Fruit fly (Drosophila melanogaster) whole organism, pupa: Measurements from ENCODE around the gene E2f1.

ENCODE experiments used
- CG10348 ChIP-seq: fragments of 200-800 bp; sonication (Bioruptor generic); IDR thresholded peaks from 2 replicates; pipeline ENCODE4 v1.3.6; 2022; ENCODE audit warnings: missing biosample characterization, missing genetic modification characterization
- CG12605 ChIP-seq: fragments of 200-800 bp; sonication (Bioruptor generic); IDR thresholded peaks from 2 replicates; pipeline ENCODE4 v1.3.6; 2022; ENCODE audit warnings: missing biosample characterization, missing genetic modification characterization
- CG13204 ChIP-seq: fragments of 200-800 bp; sonication (Bioruptor generic); optimal IDR thresholded peaks from 2 replicates; lab custom pipeline; 2018; ENCODE audit warnings: missing biosample characterization, mild to moderate bottlenecking, missing genetic modification characterization, moderate library complexity
- CG14655 ChIP-seq: fragments of 200-800 bp; sonication (Bioruptor generic); optimal IDR thresholded peaks from 3 replicates; lab custom pipeline; 2017; ENCODE audit warnings: mild to moderate bottlenecking, missing biosample characterization, missing genetic modification reagents, missing genetic modification characterization
- CG15710 ChIP-seq: fragments of 200-800 bp; sonication (Bioruptor generic); optimal IDR thresholded peaks from 2 replicates; lab custom pipeline; 2018; ENCODE audit warnings: missing biosample characterization, mild to moderate bottlenecking, missing genetic modification characterization, moderate library complexity
- CG17806 ChIP-seq: fragments of 200-800 bp; sonication (Bioruptor generic); optimal IDR thresholded peaks from 2 replicates; lab custom pipeline; 2018; ENCODE audit warnings: missing biosample characterization, mild to moderate bottlenecking, missing genetic modification characterization, moderate library complexity
- CG32121 ChIP-seq: fragments of 200-800 bp; sonication (Bioruptor generic); IDR thresholded peaks from 2 replicates; pipeline ENCODE4 v1.3.6; 2022; ENCODE audit warnings: missing biosample characterization, missing genetic modification characterization
- CG34367 ChIP-seq: fragments of 200-800 bp; sonication (Bioruptor generic); optimal IDR thresholded peaks from 2 replicates; lab custom pipeline; 2018; ENCODE audit warnings: missing biosample characterization, mild to moderate bottlenecking, missing genetic modification characterization
- CG4496 ChIP-seq: fragments of 200-800 bp; sonication (Bioruptor generic); IDR thresholded peaks from 3 replicates; pipeline ENCODE4 v1.3.6; 2022; ENCODE audit warnings: missing biosample characterization, missing genetic modification characterization
- CG8159 ChIP-seq: fragments of 200-800 bp; sonication (Bioruptor generic); optimal IDR thresholded peaks from 3 replicates; lab custom pipeline; 2018; ENCODE audit warnings: missing biosample characterization, mild to moderate bottlenecking, missing genetic modification characterization, moderate library complexity
- CG8301 ChIP-seq: fragments of 200-800 bp; sonication (Bioruptor generic); optimal IDR thresholded peaks from 2 replicates; lab custom pipeline; 2018; ENCODE audit warnings: missing biosample characterization, mild to moderate bottlenecking, missing genetic modification characterization
- CG9948 ChIP-seq: fragments of 200-800 bp; sonication (Bioruptor generic); optimal IDR thresholded peaks from 2 replicates; lab custom pipeline; 2018; ENCODE audit warnings: missing biosample characterization, mild to moderate bottlenecking, missing genetic modification characterization, moderate library complexity
- D1 ChIP-seq: fragments of 200-800 bp; sonication (Bioruptor generic); optimal IDR thresholded peaks from 2 replicates; lab custom pipeline; 2018; ENCODE audit warnings: missing biosample characterization, mild to moderate bottlenecking, missing genetic modification characterization, moderate library complexity
- EcR ChIP-seq: fragments of 200-800 bp; sonication (Bioruptor generic); optimal IDR thresholded peaks from 3 replicates; lab custom pipeline; 2019; ENCODE audit warnings: missing biosample characterization, missing genetic modification characterization, mild to moderate bottlenecking, moderate library complexity, missing genetic modification reagents
- Ets98B ChIP-seq: fragments of 200-800 bp; sonication (Bioruptor generic); IDR thresholded peaks from 2 replicates; pipeline ENCODE4 v1.3.6; 2022; ENCODE audit warnings: missing biosample characterization, missing genetic modification characterization
- Pif1A ChIP-seq: fragments of 200-800 bp; sonication (Bioruptor generic); optimal IDR thresholded peaks from 3 replicates; lab custom pipeline; 2016; ENCODE audit warnings: missing biosample characterization, missing genetic modification characterization
- Pif1B ChIP-seq: fragments of 200-800 bp; sonication (Bioruptor generic); optimal IDR thresholded peaks from 3 replicates; lab custom pipeline; 2016; ENCODE audit warnings: missing biosample characterization, missing genetic modification characterization
- Snoo ChIP-seq: fragments of 200-800 bp; sonication (Bioruptor generic); optimal IDR thresholded peaks from 3 replicates; lab custom pipeline; 2017; ENCODE audit warnings: missing biosample characterization, mild to moderate bottlenecking, missing genetic modification characterization, inconsistent platforms
- fd96Ca ChIP-seq: fragments of 200-800 bp; sonication (Bioruptor generic); IDR thresholded peaks from 3 replicates; pipeline ENCODE4 v1.3.6; 2022; ENCODE audit warnings: missing biosample characterization, missing genetic modification characterization
- gl ChIP-seq: fragments of 200-800 bp; sonication (Bioruptor generic); optimal IDR thresholded peaks from 2 replicates; lab custom pipeline; 2018; ENCODE audit warnings: missing biosample characterization, mild to moderate bottlenecking, missing genetic modification characterization
- rn ChIP-seq: fragments of 200-800 bp; sonication (Bioruptor generic); IDR thresholded peaks from 2 replicates; pipeline ENCODE4 v1.3.6; 2022; ENCODE audit warnings: missing biosample characterization, missing genetic modification characterization

Gene E2f1

DNA sequence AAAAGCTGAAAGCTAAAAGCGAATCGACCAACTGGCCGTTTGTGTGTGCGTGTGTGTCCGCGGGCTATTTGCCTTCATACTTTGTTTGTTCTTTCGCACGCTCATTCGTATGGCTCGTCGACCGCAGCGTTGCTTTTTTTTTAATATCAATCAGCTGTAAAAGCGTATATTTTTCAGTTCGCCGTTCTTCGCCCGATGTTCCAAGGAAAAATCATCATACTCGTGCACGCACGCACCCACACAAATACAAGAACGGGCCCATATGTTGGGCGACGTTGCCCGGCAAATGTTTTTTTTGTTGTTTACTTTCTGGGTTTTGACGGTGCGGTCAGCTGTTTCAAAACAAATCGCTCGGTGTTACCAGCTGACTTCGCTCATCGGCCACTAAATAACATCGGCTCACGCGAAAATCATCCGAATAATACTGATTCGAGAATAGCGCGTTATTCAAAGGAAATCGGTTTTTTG, at the start of gene E2f1:
E2f1 (minus strand) TSS at position 213 of the 468 bp plus-strand sequence.
- TF ChIP-seq Ets98B (GFP tag; lab: Robert Waterston, UW) (no peak), Pif1B (GFP tag; lab: Kevin White, UChicago) (no peak), CG15710 (no peak), CG4496 (GFP tag; lab: Robert Waterston, UW) (peak; percentile 10; the same call in 1 of the 3 replicates), CG13204 (GFP tag; lab: Kevin White, UChicago) (peak; percentile 3), CG32121 (0 out of 2 replicates have a peak, but pooled peaks have one; percentile 10), CG14655 (no peak), CG12605 (peak; percentile 7; the same call in 1 of the 2 replicates), EcR (peak; percentile 23), rn (GFP tag; lab: Robert Waterston, UW) (no peak), D1 (tag; lab: Kevin White, UChicago) (no peak), Snoo (no peak)

DNA sequence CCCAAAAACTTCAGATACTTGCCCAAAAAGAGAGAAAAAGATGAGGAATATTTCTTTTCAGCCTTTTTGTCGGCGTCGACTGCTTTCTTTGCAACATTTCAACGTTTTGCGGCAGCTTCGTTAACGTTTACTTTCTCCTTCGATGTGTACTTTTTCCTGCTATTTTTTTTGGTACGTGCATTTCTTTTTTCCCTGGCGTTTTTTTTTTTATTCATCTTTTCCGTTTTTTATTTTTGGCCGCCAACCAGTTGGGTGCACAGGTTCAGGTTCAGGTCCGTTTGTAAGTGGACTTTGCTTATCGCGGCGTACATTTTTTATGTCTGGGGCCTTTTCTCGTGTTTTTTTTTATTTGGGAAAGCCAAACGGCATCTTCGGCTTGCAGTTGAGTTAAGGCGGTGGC, 43.8 kb upstream of the E2f1 start:
- no peak for TF ChIP-seq gl (tag; lab: Kevin White, UChicago)
- peak; percentile 14 for TF ChIP-seq CG14655
- TF ChIP-seq Snoo: peak; percentile 67
- no peak for TF ChIP-seq EcR
- TF ChIP-seq Ets98B (GFP tag; lab: Robert Waterston, UW): peak; percentile 58
- no peak for TF ChIP-seq fd96Ca (GFP tag; lab: Robert Waterston, UW)
- no peak for TF ChIP-seq CG9948 (tag; lab: Kevin White, UChicago)
- no peak for TF ChIP-seq CG13204 (GFP tag; lab: Kevin White, UChicago)
- TF ChIP-seq Pif1B (GFP tag; lab: Kevin White, UChicago): peak; percentile 49
- TF ChIP-seq CG34367 (tag; lab: Kevin White, UChicago): no peak
- TF ChIP-seq Pif1A (GFP tag; lab: Kevin White, UChicago): peak; percentile 64
- TF ChIP-seq CG8301: no peak
- TF ChIP-seq CG8159: no peak
- peak; percentile 60; the same call in 1 of the 2 replicates for TF ChIP-seq CG12605
- no peak for TF ChIP-seq CG10348 (GFP tag; lab: Robert Waterston, UW)
- TF ChIP-seq D1 (tag; lab: Kevin White, UChicago): no peak
- TF ChIP-seq rn (GFP tag; lab: Robert Waterston, UW): no peak
- no peak for TF ChIP-seq CG17806 (tag; lab: Kevin White, UChicago)
- TF ChIP-seq CG15710: no peak
- 0 out of 2 replicates have a peak, but pooled peaks have one; percentile 17 for TF ChIP-seq CG32121
- TF ChIP-seq CG4496 (GFP tag; lab: Robert Waterston, UW): peak; percentile 65; the same call in 1 of the 3 replicates
- TF ChIP-seq, all 21 proteins: peak for 8

DNA sequence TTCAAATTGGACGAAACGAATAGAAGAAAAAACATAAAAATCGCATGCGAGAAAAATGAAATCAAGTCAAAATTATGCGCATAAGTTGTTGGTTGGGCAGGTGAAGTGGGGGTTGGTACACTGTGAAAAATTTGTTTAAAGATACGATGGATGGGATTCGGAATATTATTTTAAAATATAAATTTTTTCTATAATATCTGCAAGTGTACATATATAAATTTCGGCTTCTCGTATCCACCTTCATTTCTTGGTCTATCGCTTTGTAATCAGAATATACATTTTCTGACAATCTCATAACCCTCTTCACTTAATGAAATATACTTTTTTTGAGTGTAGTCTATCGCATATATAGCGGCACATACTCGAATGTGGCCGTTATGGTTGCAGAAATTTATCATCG, 42.7 kb upstream of the E2f1 start:
- TF ChIP-seq Snoo (peak; percentile 14), Pif1A (GFP tag; lab: Kevin White, UChicago) (peak; percentile 46), D1 (tag; lab: Kevin White, UChicago) (no peak), Pif1B (GFP tag; lab: Kevin White, UChicago) (peak; percentile 22), CG14655 (peak; percentile 59), CG10348 (GFP tag; lab: Robert Waterston, UW) (0 out of 2 replicates have a peak, but pooled peaks have one; percentile 11), CG32121 (peak; percentile 77), CG8301 (peak; percentile 65), Ets98B (GFP tag; lab: Robert Waterston, UW) (peak; percentile 76), CG34367 (tag; lab: Kevin White, UChicago) (no peak), rn (GFP tag; lab: Robert Waterston, UW) (peak; percentile 45; the same call in 1 of the 2 replicates), CG4496 (GFP tag; lab: Robert Waterston, UW) (peak; percentile 69; the same call in 2 of the 3 replicates), CG9948 (tag; lab: Kevin White, UChicago) (no peak)

DNA sequence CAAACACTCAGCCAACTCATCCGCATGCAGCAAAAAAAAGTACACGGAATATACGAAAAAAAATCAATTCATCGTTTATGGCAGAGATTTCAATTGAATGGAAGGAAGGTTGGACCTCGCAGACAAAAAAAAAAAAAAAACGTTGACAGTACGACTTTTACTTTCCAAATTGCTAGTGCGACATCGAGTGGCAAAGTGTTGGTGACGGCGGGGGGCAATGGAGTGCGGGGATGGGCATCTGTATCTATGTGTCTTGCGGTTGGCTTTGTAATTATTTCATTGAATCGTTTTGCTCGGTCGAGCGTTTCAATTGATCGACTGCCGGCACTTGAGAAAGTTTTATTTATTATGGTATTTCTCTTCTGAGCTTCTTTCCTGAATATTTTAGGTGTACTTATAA, 40.9 kb upstream of the E2f1 start:
- TF ChIP-seq CG4496 (GFP tag; lab: Robert Waterston, UW) (no peak), gl (tag; lab: Kevin White, UChicago) (no peak), Snoo (no peak), CG8301 (no peak), CG10348 (GFP tag; lab: Robert Waterston, UW) (no peak)

DNA sequence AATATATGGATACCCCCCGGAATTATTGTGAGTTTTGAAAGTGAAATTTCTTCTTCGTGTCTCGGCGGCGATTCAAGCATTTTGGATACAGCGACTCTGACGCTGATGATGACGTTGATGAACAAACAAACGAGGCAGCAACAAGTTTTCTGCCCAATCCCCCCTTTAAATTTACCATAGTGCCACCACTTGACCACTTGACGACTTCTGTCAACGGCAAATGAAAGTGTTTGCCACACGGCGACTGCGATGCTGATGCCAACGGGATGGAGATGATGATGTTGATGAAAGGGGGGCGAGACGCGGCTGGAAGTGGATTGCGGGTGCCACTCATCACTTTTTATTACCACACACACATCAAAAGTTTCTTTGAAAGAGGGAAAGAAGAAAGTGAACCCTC, 39.8 kb upstream of the E2f1 start:
- TF ChIP-seq CG4496 (GFP tag; lab: Robert Waterston, UW) (no peak), rn (GFP tag; lab: Robert Waterston, UW) (no peak), Ets98B (GFP tag; lab: Robert Waterston, UW) (no peak), Pif1A (GFP tag; lab: Kevin White, UChicago) (no peak), EcR (no peak), CG14655 (no peak), CG8159 (no peak), CG13204 (GFP tag; lab: Kevin White, UChicago) (no peak), D1 (tag; lab: Kevin White, UChicago) (no peak), fd96Ca (GFP tag; lab: Robert Waterston, UW) (no peak), CG34367 (tag; lab: Kevin White, UChicago) (no peak), CG17806 (tag; lab: Kevin White, UChicago) (no peak), CG15710 (no peak), CG8301 (no peak), Snoo (no peak), CG12605 (no peak), gl (tag; lab: Kevin White, UChicago) (no peak), CG32121 (no peak), Pif1B (GFP tag; lab: Kevin White, UChicago) (no peak), CG10348 (GFP tag; lab: Robert Waterston, UW) (no peak)

DNA sequence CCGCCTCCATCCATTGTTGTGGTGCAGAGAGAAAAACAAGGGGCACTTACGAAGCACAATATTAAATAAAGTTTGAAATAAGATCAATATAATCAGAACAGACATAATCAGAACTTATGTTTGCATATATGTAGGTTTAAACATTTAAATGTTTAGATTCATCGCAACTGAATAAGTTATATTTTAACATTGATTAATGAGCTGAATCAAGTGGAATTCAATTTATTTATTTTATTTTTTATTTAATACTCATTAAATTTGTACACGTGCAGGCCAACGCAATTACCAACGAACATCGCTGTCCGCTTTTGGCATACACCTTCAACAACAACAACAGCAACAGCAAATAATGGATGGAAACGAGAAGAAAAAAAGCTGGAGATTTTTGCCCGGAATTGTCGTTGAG, 38.2 kb upstream of the E2f1 start:
- TF ChIP-seq CG8159 (peak; percentile 93), CG9948 (tag; lab: Kevin White, UChicago) (peak; percentile 89), Pif1B (GFP tag; lab: Kevin White, UChicago) (peak; percentile 80), CG34367 (tag; lab: Kevin White, UChicago) (peak; percentile 83), CG15710 (peak; percentile 93), Pif1A (GFP tag; lab: Kevin White, UChicago) (peak; percentile 76), CG17806 (tag; lab: Kevin White, UChicago) (peak; percentile 88), Snoo (peak; percentile 65), CG8301 (peak; percentile 80), D1 (tag; lab: Kevin White, UChicago) (peak; percentile 88), EcR (peak; percentile 45), rn (GFP tag; lab: Robert Waterston, UW) (peak; percentile 44), gl (tag; lab: Kevin White, UChicago) (peak; percentile 59), CG14655 (peak; percentile 86), CG4496 (GFP tag; lab: Robert Waterston, UW) (peak; percentile 77), CG13204 (GFP tag; lab: Kevin White, UChicago) (peak; percentile 86), CG10348 (GFP tag; lab: Robert Waterston, UW) (no peak), fd96Ca (GFP tag; lab: Robert Waterston, UW) (no peak), Ets98B (GFP tag; lab: Robert Waterston, UW) (peak; percentile 58), CG32121 (peak; percentile 71), CG12605 (peak; percentile 33)
- TF ChIP-seq, all 21 proteins: peak for 19
